Fruit fly (Drosophila melanogaster): ENCODE measurements around the gene CG17776.

The CG17776 gene

dm6 chrX:2136831-2137452 is 47.6 kb upstream of the CG17776 start (continued):
- peak; percentile 100 for TF ChIP-seq rib (GFP tag; IDR thresholded peaks at IDR 0.05)
- TF ChIP-seq CG17802 (tag; optimal IDR thresholded peaks at IDR 0.05), result peak; percentile 97
- TF ChIP-seq CG6683 (GFP tag; optimal IDR thresholded peaks at IDR 0.05), result peak; percentile 99
- TF ChIP-seq fd64A (GFP tag; optimal IDR thresholded peaks at IDR 0.05), result peak; percentile 100
- TF ChIP-seq da (GFP tag; optimal IDR thresholded peaks at IDR 0.05), result peak; percentile 99
- peak; percentile 100 for TF ChIP-seq wor (GFP tag; IDR thresholded peaks at IDR 0.05)
- TF ChIP-seq HLH4C (GFP tag; IDR thresholded peaks at IDR 0.05; ENCODE audit: partially characterized antibody), result no peak
- TF ChIP-seq E2f2 (GFP tag; IDR thresholded peaks at IDR 0.05), result peak; percentile 91
- peak; percentile 100 for TF ChIP-seq tap (tag; optimal IDR thresholded peaks at IDR 0.05)
- peak; percentile 29 for TF ChIP-seq yki (optimal IDR thresholded peaks at IDR 0.05)
- TF ChIP-seq Fer2 (tag; optimal IDR thresholded peaks at IDR 0.05), result peak; percentile 100
- TF ChIP-seq CG14441 (GFP tag; IDR thresholded peaks at IDR 0.05), result peak; percentile 100
- peak; percentile 100 for TF ChIP-seq zfh2 (GFP tag; optimal IDR thresholded peaks at IDR 0.05)
- TF ChIP-seq Sox100B (GFP tag; optimal IDR thresholded peaks at IDR 0.05), result peak; percentile 99
- TF ChIP-seq Side (GFP tag; optimal IDR thresholded peaks at IDR 0.05), result peak; percentile 100
- TF ChIP-seq sens-2 (GFP tag; IDR thresholded peaks at IDR 0.05), result peak; percentile 100
- peak; percentile 100 for TF ChIP-seq HmgZ (tag; optimal IDR thresholded peaks at IDR 0.05)
- peak; percentile 96 for TF ChIP-seq crol (GFP tag; IDR thresholded peaks at IDR 0.05)
- peak; percentile 100 for TF ChIP-seq CG11093 (GFP tag; IDR thresholded peaks at IDR 0.05)
- peak; percentile 100 for TF ChIP-seq CG8388 (GFP tag; optimal IDR thresholded peaks at IDR 0.05)
- TF ChIP-seq Awh (GFP tag; IDR thresholded peaks at IDR 0.05), result peak; percentile 100
- peak; percentile 100 for TF ChIP-seq CG1603 (tag; optimal IDR thresholded peaks at IDR 0.05)
- peak; percentile 100 for TF ChIP-seq Taf1 (GFP tag; IDR thresholded peaks at IDR 0.05)
- TF ChIP-seq crp (GFP tag; optimal IDR thresholded peaks at IDR 0.05), result peak; percentile 80 to 81
- peak; percentile 96 for TF ChIP-seq CG11560 (tag; IDR thresholded peaks at IDR 0.05)
- peak; percentile 100 for TF ChIP-seq CG12219 (GFP tag; optimal IDR thresholded peaks at IDR 0.05)
- TF ChIP-seq sim (GFP tag; IDR thresholded peaks at IDR 0.05), result peak; percentile 100
- peak; percentile 98 for TF ChIP-seq CG34376 (GFP tag; optimal IDR thresholded peaks at IDR 0.05)
- peak; percentile 100 for TF ChIP-seq MTF-1 (GFP tag; optimal IDR thresholded peaks at IDR 0.05; ENCODE audit: borderline replicate concordance)
- peak; percentile 99 for TF ChIP-seq Doc2 (GFP tag; IDR thresholded peaks at IDR 0.05)
- TF ChIP-seq Aef1 (GFP tag; IDR thresholded peaks at IDR 0.05), result peak; percentile 100
- peak; percentile 100 for TF ChIP-seq CG34422 (GFP tag; IDR thresholded peaks at IDR 0.05)
- TF ChIP-seq Bteb2 (GFP tag; optimal IDR thresholded peaks at IDR 0.05), result peak; percentile 99
- TF ChIP-seq tll (GFP tag; optimal IDR thresholded peaks at IDR 0.05), result peak in 1 of 2 experiments; percentile 92
- no peak for TF ChIP-seq lov (optimal IDR thresholded peaks at IDR 0.05)
- peak; percentile 100 for TF ChIP-seq lov (GFP tag; IDR thresholded peaks at IDR 0.05)
- TF ChIP-seq wdn (GFP tag; IDR thresholded peaks at IDR 0.05), result peak; percentile 100
- peak; percentile 100 for TF ChIP-seq trh (GFP tag; optimal IDR thresholded peaks at IDR 0.05)
- TF ChIP-seq slp2 (GFP tag; optimal IDR thresholded peaks at IDR 0.05), result peak; percentile 100
- peak; percentile 100 for TF ChIP-seq ara (GFP tag; IDR thresholded peaks at IDR 0.05)
- TF ChIP-seq exex (tag; optimal IDR thresholded peaks at IDR 0.05), result peak; percentile 97
- TF ChIP-seq usp (GFP tag; optimal IDR thresholded peaks at IDR 0.05), result no peak
- peak; percentile 100 for TF ChIP-seq eyg (GFP tag; optimal IDR thresholded peaks at IDR 0.05)
- TF ChIP-seq dysf (GFP tag; IDR thresholded peaks at IDR 0.05), result peak; percentile 100
- peak; percentile 95 for TF ChIP-seq CG15073 (GFP tag; optimal IDR thresholded peaks at IDR 0.05)
- no peak for TF ChIP-seq zen2 (GFP tag; IDR thresholded peaks at IDR 0.05; ENCODE audit: partially characterized antibody)
- TF ChIP-seq CG6765 (GFP tag; optimal IDR thresholded peaks at IDR 0.05), result peak; percentile 97
- peak; percentile 60 for TF ChIP-seq pzg (GFP tag; optimal IDR thresholded peaks at IDR 0.05)
- TF ChIP-seq CG18764 (GFP tag; optimal IDR thresholded peaks at IDR 0.05), result peak; percentile 100
- TF ChIP-seq PHDP (tag; optimal IDR thresholded peaks at IDR 0.05), result peak; percentile 100
- TF ChIP-seq nerfin-1 (tag; optimal IDR thresholded peaks at IDR 0.05), result peak; percentile 100
